Worm (Caenorhabditis elegans): ENCODE data around the gene idpb-4.

ce11 chrII:8742972-8743371 is 5.6 kb upstream of the idpb-4 start:
- no peak for TF ChIP-seq med-1 (GFP tag; optimal IDR thresholded peaks at IDR 0.05; ENCODE audit: insufficient read depth)
- TF ChIP-seq tab-1 (GFP tag; IDR thresholded peaks at IDR 0.05), result no peak
- TF ChIP-seq ztf-29 (GFP tag; IDR thresholded peaks at IDR 0.05), result no peak
- no peak for TF ChIP-seq flt-1 (GFP tag; IDR thresholded peaks at IDR 0.05)

All from whole organism, midembryonic.